Worm (Caenorhabditis elegans) whole organism, L1 larva: ENCODE measurements around the gene Y69E1A.1.

Experiments
- C16A3.4 ChIP-seq: fragments of 150-350 bp; optimal IDR thresholded peaks from 2 replicates; lab custom pipeline; 2014; ENCODE audit warnings: missing biosample characterization, missing genetic modification characterization
- C34B4.2 ChIP-seq: sonication (generic microtip); optimal IDR thresholded peaks from 2 replicates; lab custom pipeline; 2017; ENCODE audit warnings: mild to moderate bottlenecking, missing genetic modification characterization, missing compliant biosample characterization
- aly-2 ChIP-seq: fragments of 150-350 bp; optimal IDR thresholded peaks from 2 replicates; lab custom pipeline; 2014; ENCODE audit warnings: missing biosample characterization, missing genetic modification characterization
- ama-1 ChIP-seq: fragments of 150-350 bp; optimal IDR thresholded peaks from 2 replicates; lab custom pipeline; 2014
- ceh-63 ChIP-seq: fragments of 200-800 bp; sonication (Bioruptor generic); optimal IDR thresholded peaks from 2 replicates; lab custom pipeline; 2018; ENCODE audit warnings: mild to moderate bottlenecking, missing genetic modification characterization, missing compliant biosample characterization
- ceh-8 ChIP-seq: fragments of 200-800 bp; sonication (Bioruptor generic); optimal IDR thresholded peaks from 2 replicates; lab custom pipeline; 2018; ENCODE audit warnings: mild to moderate bottlenecking, missing genetic modification characterization, moderate library complexity, missing compliant biosample characterization
- ceh-82 ChIP-seq, 3 experiments: fragments of 150-350 bp in 1 of 3; sonication (generic microtip) in 2 of 3; optimal IDR thresholded peaks; 2 replicates each; lab custom pipeline; 2014 to 2017; ENCODE audit warnings: missing biosample characterization in 3 of 3, missing genetic modification characterization in 3 of 3
- ces-1 ChIP-seq: fragments of 150-350 bp; optimal IDR thresholded peaks from 2 replicates; lab custom pipeline; 2014; ENCODE audit warnings: missing biosample characterization, missing genetic modification reagents, missing genetic modification characterization
- dpl-1 ChIP-seq, 3 experiments: fragments of 150-350 bp in 2 of 3; sonication (generic microtip) in 1 of 3; optimal IDR thresholded peaks; 2 replicates each; lab custom pipeline; 2014 to 2017; ENCODE audit warnings: missing biosample characterization in 3 of 3, missing genetic modification characterization in 3 of 3, missing genetic modification reagents in 3 of 3
- dsc-1 ChIP-seq: sonication (generic microtip); optimal IDR thresholded peaks from 2 replicates; lab custom pipeline; 2016; ENCODE audit warnings: mild to moderate bottlenecking, missing genetic modification characterization, missing compliant biosample characterization
- efl-3 ChIP-seq: fragments of 200-800 bp; sonication (Bioruptor generic); optimal IDR thresholded peaks from 2 replicates; lab custom pipeline; 2018; ENCODE audit warnings: mild to moderate bottlenecking, missing genetic modification characterization, missing compliant biosample characterization
- egl-13 ChIP-seq: sonication (generic microtip); optimal IDR thresholded peaks from 2 replicates; lab custom pipeline; 2016; ENCODE audit warnings: missing genotype, missing genetic modification reagents, missing genetic modification characterization, missing compliant biosample characterization
- egl-27 ChIP-seq, 2 experiments: fragments of 150-350 bp in 1 of 2; sonication (generic microtip); optimal IDR thresholded peaks; 3 replicates each; lab custom pipeline; 2017 to 2018; ENCODE audit warnings: missing biosample characterization in 2 of 2, missing genetic modification characterization in 2 of 2, missing genetic modification reagents in 2 of 2
- elt-2 ChIP-seq: sonication (generic microtip); optimal IDR thresholded peaks from 2 replicates; lab custom pipeline; 2016; ENCODE audit warnings: missing genetic modification characterization, mild to moderate bottlenecking, inconsistent platforms, missing compliant biosample characterization, missing genetic modification reagents
- elt-3 ChIP-seq, 6 experiments: fragments of 150-350 bp in 1 of 6; sonication (generic microtip); optimal IDR thresholded peaks; 2 replicates each; lab custom pipeline; 2017 to 2018; ENCODE audit warnings: missing biosample characterization in 6 of 6, missing genetic modification characterization in 6 of 6, inconsistent platforms in 1 of 6
- ets-5 ChIP-seq: fragments of 200-800 bp; sonication (Bioruptor generic); IDR thresholded peaks from 2 replicates; pipeline ENCODE4 v1.3.6; 2022; ENCODE audit warnings: missing genetic modification characterization, missing compliant biosample characterization
- fkh-10 ChIP-seq: sonication (generic microtip); optimal IDR thresholded peaks from 2 replicates; lab custom pipeline; 2017; ENCODE audit warnings: missing biosample characterization, missing genetic modification reagents, missing genetic modification characterization
- fkh-4 ChIP-seq: sonication (generic microtip); optimal IDR thresholded peaks from 2 replicates; lab custom pipeline; 2016; ENCODE audit warnings: missing compliant biosample characterization, missing genetic modification characterization, borderline replicate concordance
- fos-1 ChIP-seq: fragments of 150-350 bp; optimal IDR thresholded peaks from 2 replicates; lab custom pipeline; 2014; ENCODE audit warnings: missing biosample characterization, missing genetic modification characterization
- grh-1 ChIP-seq: fragments of 200-800 bp; sonication (Bioruptor generic); IDR thresholded peaks from 2 replicates; pipeline ENCODE4 v1.3.6; 2022; ENCODE audit warnings: missing genetic modification reagents, missing genetic modification characterization, missing compliant biosample characterization
- hlh-17 ChIP-seq: fragments of 200-800 bp; sonication (Bioruptor generic); optimal IDR thresholded peaks from 2 replicates; lab custom pipeline; 2018; ENCODE audit warnings: missing genetic modification characterization, mild to moderate bottlenecking, missing compliant biosample characterization, moderate library complexity, borderline replicate concordance
- hpl-2 ChIP-seq: fragments of 150-350 bp; optimal IDR thresholded peaks from 2 replicates; lab custom pipeline; 2014; ENCODE audit warnings: missing biosample characterization, missing genetic modification reagents, missing genetic modification characterization
- irx-1 ChIP-seq: sonication (generic microtip); optimal IDR thresholded peaks from 2 replicates; lab custom pipeline; 2016; ENCODE audit warnings: missing genetic modification characterization, missing compliant biosample characterization
- isw-1 ChIP-seq: fragments of 200-800 bp; sonication (Bioruptor generic); IDR thresholded peaks from 2 replicates; pipeline ENCODE4 v1.3.6; 2022; ENCODE audit warnings: missing genetic modification characterization, missing compliant biosample characterization
- jun-1 ChIP-seq: fragments of 150-350 bp; optimal IDR thresholded peaks from 2 replicates; lab custom pipeline; 2014; ENCODE audit warnings: missing biosample characterization, missing genetic modification reagents, missing genetic modification characterization
- lin-14 ChIP-seq: fragments of 200-800 bp; sonication (Bioruptor generic); optimal IDR thresholded peaks from 2 replicates; lab custom pipeline; 2018; ENCODE audit warnings: mild to moderate bottlenecking, missing genetic modification characterization, moderate library complexity, missing compliant biosample characterization
- lin-35 ChIP-seq, 2 experiments: fragments of 150-350 bp; optimal IDR thresholded peaks; 2 replicates each; lab custom pipeline; 2014; ENCODE audit warnings: missing biosample characterization in 2 of 2, missing genetic modification characterization in 2 of 2, missing genetic modification reagents in 2 of 2
- lin-39 ChIP-seq: fragments of 150-350 bp; optimal IDR thresholded peaks from 2 replicates; lab custom pipeline; 2014; ENCODE audit warnings: missing biosample characterization, missing genetic modification reagents, missing genetic modification characterization
- mdl-1 ChIP-seq, 2 experiments: fragments of 150-350 bp; optimal IDR thresholded peaks; 2 replicates each; lab custom pipeline; 2014 to 2017; ENCODE audit warnings: missing biosample characterization in 2 of 2, missing genetic modification characterization in 2 of 2, inconsistent platforms in 1 of 2
- mef-2 ChIP-seq: fragments of 150-350 bp; optimal IDR thresholded peaks from 2 replicates; lab custom pipeline; 2014; ENCODE audit warnings: missing biosample characterization, missing genetic modification characterization
- nhr-11 ChIP-seq: fragments of 150-350 bp; optimal IDR thresholded peaks from 2 replicates; lab custom pipeline; 2014; ENCODE audit warnings: missing biosample characterization, missing genetic modification characterization
- nhr-20 ChIP-seq: sonication (generic microtip); optimal IDR thresholded peaks from 2 replicates; lab custom pipeline; 2016; ENCODE audit warnings: mild to moderate bottlenecking, missing genetic modification characterization, missing compliant biosample characterization
- nhr-237 ChIP-seq: fragments of 150-350 bp; optimal IDR thresholded peaks from 2 replicates; lab custom pipeline; 2014; ENCODE audit warnings: missing biosample characterization, missing genetic modification characterization
- nhr-71 ChIP-seq: sonication (generic microtip); optimal IDR thresholded peaks from 2 replicates; lab custom pipeline; 2016; ENCODE audit warnings: mild to moderate bottlenecking, missing genetic modification characterization, moderate library complexity, missing compliant biosample characterization
- nhr-76 ChIP-seq: sonication (generic microtip); optimal IDR thresholded peaks from 2 replicates; lab custom pipeline; 2017; ENCODE audit warnings: missing biosample characterization, missing genetic modification characterization
- nhr-77 ChIP-seq: fragments of 150-350 bp; optimal IDR thresholded peaks from 2 replicates; lab custom pipeline; 2014; ENCODE audit warnings: missing biosample characterization, missing genetic modification characterization
- nhr-85 ChIP-seq: sonication (generic microtip); peaks from one replicate; lab custom pipeline; 2016; ENCODE audit warnings: missing genetic modification characterization, inconsistent platforms, missing compliant biosample characterization
- pax-3 ChIP-seq: fragments of 200-800 bp; sonication (Bioruptor generic); optimal IDR thresholded peaks from 2 replicates; lab custom pipeline; 2018; ENCODE audit warnings: mild to moderate bottlenecking, missing genetic modification characterization, moderate library complexity, missing compliant biosample characterization
- pqm-1 ChIP-seq: sonication (generic microtip); optimal IDR thresholded peaks from 3 replicates; lab custom pipeline; 2017; ENCODE audit warnings: missing biosample characterization, missing genetic modification characterization
- rnt-1 ChIP-seq: sonication (generic microtip); optimal IDR thresholded peaks from 2 replicates; lab custom pipeline; 2016; ENCODE audit warnings: mild to moderate bottlenecking, missing genetic modification characterization, moderate library complexity, missing compliant biosample characterization
- skn-1 ChIP-seq: fragments of 150-350 bp; optimal IDR thresholded peaks from 2 replicates; lab custom pipeline; 2014; ENCODE audit warnings: missing biosample characterization, missing genetic modification characterization
- snu-23 ChIP-seq: sonication (generic microtip); optimal IDR thresholded peaks from 2 replicates; lab custom pipeline; 2016; ENCODE audit warnings: missing genetic modification characterization, missing compliant biosample characterization
- sup-37 ChIP-seq: fragments of 200-800 bp; sonication (Bioruptor generic); optimal IDR thresholded peaks from 2 replicates; lab custom pipeline; 2018; ENCODE audit warnings: mild to moderate bottlenecking, missing genetic modification characterization, missing compliant biosample characterization
- swsn-7 ChIP-seq: sonication (generic microtip); optimal IDR thresholded peaks from 2 replicates; lab custom pipeline; 2016; ENCODE audit warnings: missing genetic modification characterization, missing compliant biosample characterization
- tbx-2 ChIP-seq: sonication (generic microtip); optimal IDR thresholded peaks from 2 replicates; lab custom pipeline; 2016; ENCODE audit warnings: missing genetic modification characterization, missing compliant biosample characterization
- unc-130 ChIP-seq: fragments of 150-350 bp; optimal IDR thresholded peaks from 2 replicates; lab custom pipeline; 2017; ENCODE audit warnings: missing biosample characterization, missing genetic modification characterization, inconsistent platforms
- unc-62 ChIP-seq: fragments of 150-350 bp; optimal IDR thresholded peaks from 2 replicates; lab custom pipeline; 2014; ENCODE audit warnings: missing biosample characterization, missing genetic modification reagents, missing genetic modification characterization
- unc-86 ChIP-seq: sonication (generic microtip); optimal IDR thresholded peaks from 2 replicates; lab custom pipeline; 2016; ENCODE audit warnings: missing genetic modification characterization, missing compliant biosample characterization
- unc-98 ChIP-seq: fragments of 200-800 bp; sonication (Bioruptor generic); IDR thresholded peaks from 2 replicates; pipeline ENCODE4 v1.3.6; 2022; ENCODE audit warnings: missing genetic modification characterization, missing compliant biosample characterization
- vab-15 ChIP-seq: sonication (generic microtip); optimal IDR thresholded peaks from 2 replicates; lab custom pipeline; 2017; ENCODE audit warnings: missing genotype, mild to moderate bottlenecking, missing genetic modification characterization, missing compliant biosample characterization
- xbp-1 ChIP-seq: sonication (generic microtip); optimal IDR thresholded peaks from 2 replicates; lab custom pipeline; 2016; ENCODE audit warnings: missing genetic modification characterization, missing compliant biosample characterization
- zag-1 ChIP-seq: fragments of 150-350 bp; optimal IDR thresholded peaks from 2 replicates; lab custom pipeline; 2014; ENCODE audit warnings: missing biosample characterization, missing genetic modification characterization
- ztf-4 ChIP-seq: fragments of 150-350 bp; optimal IDR thresholded peaks from 2 replicates; lab custom pipeline; 2014; ENCODE audit warnings: missing biosample characterization, missing genetic modification characterization

Gene Y69E1A.1

ce11 chrIV:10933062-10933552 is 15.6 kb downstream of the Y69E1A.1 start, which contains the start of the genes dnc-1 and lsm-7:
dnc-1 (minus strand) TSS chrIV:10933203.
lsm-7 (plus strand) TSS chrIV:10933502.
- TF ChIP-seq tbx-2 (tag; lab: Kevin White, UChicago) = peak; percentile 62
- peak; percentile 69 to 79 (median 69) for TF ChIP-seq dpl-1 (GFP tag; optimal IDR thresholded peaks at IDR 0.05; lab: Kevin White, UChicago)
- no peak for TF ChIP-seq ces-1 (GFP tag; lab: Kevin White, UChicago)
- TF ChIP-seq sup-37 (GFP tag; lab: Kevin White, UChicago) = no peak
- TF ChIP-seq nhr-77 (tag; lab: Kevin White, UChicago) = peak; percentile 60
- TF ChIP-seq rnt-1 = peak; percentile 80
- TF ChIP-seq jun-1 = peak; percentile 67
- peak in 1 of 2 experiments; percentile 34 for TF ChIP-seq mdl-1 (tag; optimal IDR thresholded peaks at IDR 0.05; lab: Kevin White, UChicago)
- peak; percentile 76 for TF ChIP-seq snu-23 (GFP tag; lab: Kevin White, UChicago)
- no peak for TF ChIP-seq ceh-8 (GFP tag; lab: Kevin White, UChicago)
- peak; percentile 6 for TF ChIP-seq elt-2
- TF ChIP-seq pax-3 (tag; lab: Kevin White, UChicago) = peak; percentile 13
- TF ChIP-seq egl-13 = peak; percentile 50
- TF ChIP-seq xbp-1 (tag; lab: Kevin White, UChicago) = peak; percentile 57
- peak; percentile 82 for TF ChIP-seq nhr-85
- TF ChIP-seq zag-1 (tag; lab: Kevin White, UChicago) = no peak
- no peak for TF ChIP-seq hlh-17 (GFP tag; lab: Kevin White, UChicago)
- TF ChIP-seq unc-98 (GFP tag; lab: Robert Waterston, UW) = no peak
- TF ChIP-seq swsn-7 = peak; percentile 72
- TF ChIP-seq elt-3 (tag; optimal IDR thresholded peaks at IDR 0.05; lab: Kevin White, UChicago) = peak in 2 of 6 experiments; percentile 45 to 46
- no peak for TF ChIP-seq fkh-4 (tag; lab: Kevin White, UChicago)
- no peak for TF ChIP-seq ztf-4 (tag; lab: Kevin White, UChicago)
- TF ChIP-seq dsc-1 = peak; percentile 48
- TF ChIP-seq nhr-20 = peak; percentile 70
- peak; percentile 53 to 73 (median 63) for TF ChIP-seq ceh-82 (tag; optimal IDR thresholded peaks at IDR 0.05; lab: Kevin White, UChicago)
- no peak for TF ChIP-seq ets-5 (GFP tag; lab: Robert Waterston, UW)
- peak; percentile 41 for TF ChIP-seq lin-39
- peak; percentile 41 for TF ChIP-seq hpl-2 (GFP tag; lab: Kevin White, UChicago)
- no peak for TF ChIP-seq aly-2
- TF ChIP-seq lin-35 (GFP tag; optimal IDR thresholded peaks at IDR 0.05; lab: Kevin White, UChicago) = peak; percentile 76 to 82
- TF ChIP-seq isw-1 (GFP tag; lab: Robert Waterston, UW) = peak; percentile 62
- peak; percentile 84 for TF ChIP-seq nhr-71
- TF ChIP-seq skn-1 (tag; lab: Kevin White, UChicago) = peak; percentile 73
- no peak for TF ChIP-seq unc-62 (GFP tag; lab: Kevin White, UChicago)
- TF ChIP-seq grh-1 (GFP tag; lab: Robert Waterston, UW) = no peak
- TF ChIP-seq fos-1 (tag; lab: Kevin White, UChicago) = peak; percentile 45
- TF ChIP-seq nhr-237 (tag; lab: Kevin White, UChicago) = no peak
- no peak for TF ChIP-seq ceh-63 (GFP tag; lab: Kevin White, UChicago)
- no peak for TF ChIP-seq efl-3 (GFP tag; lab: Kevin White, UChicago)
- TF ChIP-seq fkh-10 (GFP tag; lab: Kevin White, UChicago) = peak; percentile 46
- peak; percentile 52 for TF ChIP-seq unc-86 (tag; lab: Kevin White, UChicago)
- TF ChIP-seq vab-15 (tag; lab: Kevin White, UChicago) = no peak
- no peak for TF ChIP-seq mef-2 (tag; lab: Kevin White, UChicago)
- TF ChIP-seq nhr-76 (tag; lab: Kevin White, UChicago) = no peak
- no peak for TF ChIP-seq irx-1 (tag; lab: Kevin White, UChicago)
- TF ChIP-seq unc-130 (tag; lab: Kevin White, UChicago) = peak; percentile 9
- TF ChIP-seq C34B4.2 (tag; lab: Kevin White, UChicago) = no peak
- peak; percentile 90 for TF ChIP-seq lin-14 (GFP tag; lab: Kevin White, UChicago)
- peak; percentile 90 for TF ChIP-seq C16A3.4 (tag; lab: Kevin White, UChicago)
- TF ChIP-seq egl-27 (tag; optimal IDR thresholded peaks at IDR 0.05; lab: Kevin White, UChicago) = peak in 1 of 2 experiments; percentile 3
- TF ChIP-seq nhr-11 (tag; lab: Kevin White, UChicago) = no peak
- no peak for TF ChIP-seq pqm-1 (tag; lab: Kevin White, UChicago)
- no peak for TF ChIP-seq ama-1 (lab: Kevin White, UChicago)
